Fruit fly (Drosophila melanogaster) whole organism, embryonic: ENCODE measurements around the gene RAF2.

Experiments used
- Bteb2 ChIP-seq: fragments of 200-800 bp; sonication (Bioruptor generic); optimal IDR thresholded peaks from 2 replicates; lab custom pipeline; 2016; ENCODE audit warnings: missing biosample characterization, missing genetic modification characterization
- CG1024 ChIP-seq: fragments of 200-800 bp; sonication (Bioruptor generic); IDR thresholded peaks from 2 replicates; pipeline ENCODE4 v1.3.6; 2022; ENCODE audit warnings: missing biosample characterization, missing genetic modification characterization
- CG11504 ChIP-seq: fragments of 200-800 bp; sonication (Bioruptor generic); optimal IDR thresholded peaks from 3 replicates; lab custom pipeline; 2019; ENCODE audit warnings: missing biosample characterization, mild to moderate bottlenecking, missing genetic modification characterization, moderate library complexity
- CG12155 ChIP-seq: fragments of 200-800 bp; sonication (Bioruptor generic); optimal IDR thresholded peaks from 3 replicates; lab custom pipeline; 2016; ENCODE audit warnings: missing biosample characterization, missing genetic modification characterization
- CG12299 ChIP-seq: fragments of 200-800 bp; sonication (Bioruptor generic); optimal IDR thresholded peaks from 2 replicates; lab custom pipeline; 2018; ENCODE audit warnings: missing biosample characterization, mild to moderate bottlenecking, missing genetic modification characterization
- CG17802 ChIP-seq: fragments of 200-800 bp; sonication (Bioruptor generic); optimal IDR thresholded peaks from 2 replicates; lab custom pipeline; 2018; ENCODE audit warnings: missing biosample characterization, mild to moderate bottlenecking, missing genetic modification characterization, moderate library complexity
- CG18011 ChIP-seq: fragments of 200-800 bp; sonication (Bioruptor generic); optimal IDR thresholded peaks from 2 replicates; lab custom pipeline; 2017; ENCODE audit warnings: missing biosample characterization, missing genetic modification characterization, mild to moderate bottlenecking, moderate library complexity, missing genotype
- CG32532 ChIP-seq: fragments of 200-800 bp; sonication (Bioruptor generic); IDR thresholded peaks from 2 replicates; pipeline ENCODE4 v1.3.6; 2022; ENCODE audit warnings: missing biosample characterization, missing genetic modification characterization
- CG3847 ChIP-seq: fragments of 200-800 bp; sonication (Bioruptor generic); IDR thresholded peaks from 2 replicates; pipeline ENCODE4 v1.3.6; 2022; ENCODE audit warnings: missing biosample characterization, missing genetic modification characterization
- CkIIα-i1 ChIP-seq: fragments of 200-800 bp; sonication (Bioruptor generic); IDR thresholded peaks from 2 replicates; pipeline ENCODE4 v1.3.6; 2022; ENCODE audit warnings: missing biosample characterization, missing genetic modification characterization
- Dbx ChIP-seq: fragments of 200-800 bp; sonication (Bioruptor generic); IDR thresholded peaks from 3 replicates; pipeline ENCODE4 v1.3.6; 2022; ENCODE audit warnings: missing biosample characterization, missing genetic modification characterization
- Doc2 ChIP-seq: fragments of 200-800 bp; sonication (Bioruptor generic); IDR thresholded peaks from 2 replicates; pipeline ENCODE4 v1.3.6; 2022; ENCODE audit warnings: missing biosample characterization, missing genetic modification characterization
- E2f2 ChIP-seq: fragments of 200-800 bp; sonication (Bioruptor generic); IDR thresholded peaks from 2 replicates; pipeline ENCODE4 v1.3.6; 2022; ENCODE audit warnings: missing biosample characterization, missing genetic modification characterization
- Elba2 ChIP-seq: fragments of 200-800 bp; sonication (Bioruptor generic); optimal IDR thresholded peaks from 3 replicates; lab custom pipeline; 2016; ENCODE audit warnings: missing biosample characterization, missing genetic modification characterization
- H15 ChIP-seq: fragments of 200-800 bp; sonication (Bioruptor generic); IDR thresholded peaks from 3 replicates; pipeline ENCODE4 v1.3.6; 2022; ENCODE audit warnings: missing biosample characterization, missing genetic modification characterization
- Hmr ChIP-seq: fragments of 200-800 bp; sonication (Bioruptor generic); optimal IDR thresholded peaks from 3 replicates; lab custom pipeline; 2017; ENCODE audit warnings: mild to moderate bottlenecking, missing biosample characterization, missing genetic modification reagents, missing genetic modification characterization
- NC2α ChIP-seq: fragments of 200-800 bp; sonication (Bioruptor generic); optimal IDR thresholded peaks from 2 replicates; lab custom pipeline; 2016; ENCODE audit warnings: missing biosample characterization, missing genetic modification characterization
- Pdp1 ChIP-seq, 2 experiments: fragments of 200-800 bp; sonication (Bioruptor generic); optimal IDR thresholded peaks; 3 replicates each; lab custom pipeline; 2016; ENCODE audit warnings: missing biosample characterization in 2 of 2, missing genetic modification characterization in 2 of 2, mild to moderate bottlenecking in 1 of 2, moderate library complexity in 1 of 2
- Side ChIP-seq: fragments of 200-800 bp; sonication (Bioruptor generic); optimal IDR thresholded peaks from 2 replicates; lab custom pipeline; 2016; ENCODE audit warnings: missing biosample characterization, missing genetic modification characterization
- Spps ChIP-seq: fragments of 200-800 bp; sonication (Bioruptor generic); optimal IDR thresholded peaks from 2 replicates; lab custom pipeline; 2018; ENCODE audit warnings: missing biosample characterization, mild to moderate bottlenecking, missing genetic modification characterization
- Sry-β ChIP-seq: fragments of 200-800 bp; sonication (Bioruptor generic); optimal IDR thresholded peaks from 2 replicates; lab custom pipeline; 2018; ENCODE audit warnings: missing biosample characterization, mild to moderate bottlenecking, missing genetic modification characterization, moderate library complexity
- Taf1 ChIP-seq: fragments of 200-800 bp; sonication (Bioruptor generic); IDR thresholded peaks from 2 replicates; pipeline ENCODE4 v1.3.6; 2022; ENCODE audit warnings: missing biosample characterization, missing genetic modification characterization
- aop ChIP-seq: fragments of 200-800 bp; sonication (Bioruptor generic); IDR thresholded peaks from 2 replicates; pipeline ENCODE4 v1.3.6; 2022; ENCODE audit warnings: missing biosample characterization, missing genetic modification characterization
- ase ChIP-seq: fragments of 200-800 bp; sonication (Bioruptor generic); IDR thresholded peaks from 3 replicates; pipeline ENCODE4 v1.3.6; 2022; ENCODE audit warnings: missing biosample characterization, missing genetic modification characterization
- bbx ChIP-seq: fragments of 200-800 bp; sonication (Bioruptor generic); IDR thresholded peaks from 2 replicates; pipeline ENCODE4 v1.3.6; 2022; ENCODE audit warnings: missing biosample characterization, missing genetic modification characterization; ENCODE audit not compliant: partially characterized antibody
- chinmo ChIP-seq: fragments of 200-800 bp; sonication (Bioruptor generic); IDR thresholded peaks from 4 replicates; pipeline ENCODE4 v1.3.6; 2022; ENCODE audit warnings: missing biosample characterization, missing genetic modification characterization; ENCODE audit not compliant: partially characterized antibody
- croc ChIP-seq: fragments of 200-800 bp; sonication (Bioruptor generic); conservative IDR thresholded peaks from 3 replicates; pipeline ENCODE4 v1.3.6; 2022; ENCODE audit warnings: missing biosample characterization, missing genetic modification characterization
- dimm ChIP-seq: fragments of 200-800 bp; sonication (Bioruptor generic); IDR thresholded peaks from 2 replicates; pipeline ENCODE4 v1.3.6; 2022; ENCODE audit warnings: missing biosample characterization, missing genetic modification characterization
- exex ChIP-seq: fragments of 200-800 bp; sonication (Bioruptor generic); optimal IDR thresholded peaks from 4 replicates; lab custom pipeline; 2018; ENCODE audit warnings: missing biosample characterization, mild to moderate bottlenecking, missing genetic modification characterization, moderate library complexity
- fd96Cb ChIP-seq: fragments of 200-800 bp; sonication (Bioruptor generic); optimal IDR thresholded peaks from 2 replicates; lab custom pipeline; 2018; ENCODE audit warnings: missing biosample characterization, mild to moderate bottlenecking, missing genetic modification characterization, moderate library complexity
- fru ChIP-seq: fragments of >200 bp; optimal IDR thresholded peaks from 2 replicates; lab custom pipeline; 2017
- grn ChIP-seq: fragments of 200-800 bp; sonication (Bioruptor generic); optimal IDR thresholded peaks from 3 replicates; lab custom pipeline; 2017; ENCODE audit warnings: missing biosample characterization, missing genetic modification characterization
- nau ChIP-seq: fragments of 200-800 bp; sonication (Bioruptor generic); optimal IDR thresholded peaks from 3 replicates; lab custom pipeline; 2017; ENCODE audit warnings: missing biosample characterization, mild to moderate bottlenecking, missing genetic modification characterization, missing genetic modification reagents
- nom ChIP-seq: fragments of 200-800 bp; sonication (Bioruptor generic); optimal IDR thresholded peaks from 2 replicates; lab custom pipeline; 2017; ENCODE audit warnings: missing biosample characterization, missing genetic modification characterization, mild to moderate bottlenecking, moderate library complexity, missing genetic modification reagents
- onecut ChIP-seq: fragments of 200-800 bp; sonication (Bioruptor generic); IDR thresholded peaks from 2 replicates; pipeline ENCODE4 v1.3.6; 2022; ENCODE audit warnings: missing biosample characterization, missing genetic modification characterization
- otp ChIP-seq: fragments of 200-800 bp; sonication (Bioruptor generic); IDR thresholded peaks from 3 replicates; pipeline ENCODE4, ENCODE4 v1.3.6; 2022; ENCODE audit warnings: missing biosample characterization, missing genetic modification characterization
- pan ChIP-seq, 4 experiments: fragments of >200 bp in 3 of 4; fragments of 200-800 bp in 1 of 4; sonication (Bioruptor generic) in 1 of 4; optimal IDR thresholded peaks in 3 of 4; IDR thresholded peaks in 1 of 4; 2 replicates each; pipeline versions ENCODE4 v1.3.6 to Lab custom; 2017 to 2022; ENCODE audit warnings: missing biosample characterization in 2 of 4, missing genetic modification characterization in 2 of 4, mixed read lengths in 1 of 4
- repo ChIP-seq: fragments of 200-800 bp; sonication (Bioruptor generic); optimal IDR thresholded peaks from 2 replicates; lab custom pipeline; 2016; ENCODE audit warnings: missing biosample characterization, missing genetic modification characterization
- schlank ChIP-seq: fragments of 200-800 bp; sonication (Bioruptor generic); optimal IDR thresholded peaks from 2 replicates; lab custom pipeline; 2018; ENCODE audit warnings: missing biosample characterization, mild to moderate bottlenecking, missing genetic modification characterization
- sd ChIP-seq: fragments of 200-800 bp; sonication (Bioruptor generic); optimal IDR thresholded peaks from 3 replicates; lab custom pipeline; 2018; ENCODE audit warnings: missing biosample characterization, mild to moderate bottlenecking, missing genetic modification characterization, moderate library complexity
- slou ChIP-seq: fragments of 200-800 bp; sonication (Bioruptor generic); optimal IDR thresholded peaks from 3 replicates; lab custom pipeline; 2016; ENCODE audit warnings: missing biosample characterization, missing genetic modification characterization

The RAF2 gene

dm6 chr3L:16381184-16381797 is 4.8 kb upstream of the RAF2 start, which contains the start of gene Agpat4 (continued):
- TF ChIP-seq CG32532 (GFP tag; lab: Robert Waterston, UW) (peak; percentile 32; the same call in 1 of the 2 replicates), CkIIα-i1 (no peak), fd96Cb (tag; lab: Kevin White, UChicago) (no peak), dimm (GFP tag; lab: Robert Waterston, UW) (no peak), nom (GFP tag; lab: Kevin White, UChicago) (no peak), schlank (no peak), Sry-β (no peak), Elba2 (peak; percentile 71), repo (GFP tag; lab: Kevin White, UChicago) (no peak), CG11504 (tag; lab: Kevin White, UChicago) (no peak), croc (no peak), Dbx (GFP tag; lab: Robert Waterston, UW) (0 out of 3 replicates have a peak, but pooled peaks have one; percentile 3), CG3847 (no peak), CG1024 (GFP tag; lab: Robert Waterston, UW) (no peak), slou (GFP tag; lab: Kevin White, UChicago) (no peak), E2f2 (peak; percentile 35), otp (GFP tag; lab: Robert Waterston, UW) (no peak), Doc2 (no peak), sd (tag; lab: Kevin White, UChicago) (peak; percentile 73), H15 (GFP tag; lab: Robert Waterston, UW) (no peak), bbx (GFP tag; lab: Robert Waterston, UW) (peak; percentile 38; the same call in 1 of the 2 replicates), Hmr (peak; percentile 34), Taf1 (GFP tag; lab: Robert Waterston, UW) (no peak), Bteb2 (GFP tag; lab: Kevin White, UChicago) (no peak), fru (lab: Kevin White, UChicago) (no peak), CG17802 (tag; lab: Kevin White, UChicago) (no peak), Pdp1 (GFP tag; optimal IDR thresholded peaks at IDR 0.05; lab: Kevin White, UChicago) (peak in 1 of 2 experiments; percentile 16), pan (optimal IDR thresholded peaks at IDR 0.05; lab: Kevin White, UChicago) (no peak), pan (GFP tag; optimal IDR thresholded peaks at IDR 0.05 in 1 of 2, IDR thresholded peaks at IDR 0.05 in 1 of 2) (no peak), ase (GFP tag; lab: Robert Waterston, UW) (no peak), onecut (GFP tag; lab: Robert Waterston, UW) (no peak), Side (GFP tag; lab: Kevin White, UChicago) (no peak), CG18011 (no peak), CG12155 (no peak)

- TF ChIP-seq CG12299 (tag; lab: Kevin White, UChicago) (no peak), nau (GFP tag; lab: Kevin White, UChicago) (no peak), Spps (tag; lab: Kevin White, UChicago) (no peak), aop (GFP tag; lab: Robert Waterston, UW) (no peak), chinmo (GFP tag; lab: Robert Waterston, UW) (0 out of 4 replicates have a peak, but pooled peaks have one; percentile 30), exex (tag; lab: Kevin White, UChicago) (peak; percentile 79), grn (GFP tag; lab: Kevin White, UChicago) (peak; percentile 20), NC2α (GFP tag; lab: Kevin White, UChicago) (no peak), Pdp1 (GFP tag; optimal IDR thresholded peaks at IDR 0.05; lab: Kevin White, UChicago) (peak in 1 of 2 experiments; percentile 87)
Measured at dm6 chr3L:16383056-16383455, 3.1 kb upstream of the RAF2 start.
